Worm (Caenorhabditis elegans) whole organism, young adult: ENCODE results near the gene D2096.9.
"Not testable (repeated sequence)": the region's sequence is repeated elsewhere in the genome, so short reads cannot be mapped to it uniquely, and the experiment has no call there.

Experiments used
- B0019.2 ChIP-seq: fragments of 200-800 bp; sonication (Bioruptor generic); conservative IDR thresholded peaks from 2 replicates; pipeline ENCODE4 v1.3.6; 2022; ENCODE audit warnings: missing genetic modification reagents, missing genetic modification characterization, missing compliant biosample characterization
- B0261.1 ChIP-seq: sonication (generic microtip); optimal IDR thresholded peaks from 2 replicates; lab custom pipeline; 2016; ENCODE audit warnings: mild to moderate bottlenecking, missing genetic modification characterization, moderate library complexity, missing compliant biosample characterization
- F23B12.7 ChIP-seq: sonication (generic microtip); optimal IDR thresholded peaks from 2 replicates; lab custom pipeline; 2017; ENCODE audit warnings: missing genetic modification characterization, mild to moderate bottlenecking, missing compliant biosample characterization, antibody characterized with exemption, moderate library complexity; ENCODE audit not compliant: insufficient read depth
- F55B11.4 ChIP-seq: sonication (generic microtip); optimal IDR thresholded peaks from 2 replicates; lab custom pipeline; 2016; ENCODE audit warnings: missing compliant biosample characterization, missing genetic modification characterization, borderline replicate concordance; ENCODE audit not compliant: insufficient read depth
- F57A8.1 ChIP-seq: fragments of 200-800 bp; sonication (Bioruptor generic); optimal IDR thresholded peaks from 2 replicates; lab custom pipeline; 2018; ENCODE audit warnings: mild to moderate bottlenecking, missing genetic modification characterization, moderate library complexity, missing compliant biosample characterization
- F57C9.4 ChIP-seq: sonication (generic microtip); optimal IDR thresholded peaks from 2 replicates; lab custom pipeline; 2017; ENCODE audit warnings: mild to moderate bottlenecking, missing genetic modification characterization, missing compliant biosample characterization
- T07F8.4 ChIP-seq: sonication (generic microtip); optimal IDR thresholded peaks from 2 replicates; lab custom pipeline; 2016; ENCODE audit warnings: mild to moderate bottlenecking, missing genetic modification characterization, moderate library complexity, missing compliant biosample characterization
- Y79H2A.3 ChIP-seq: fragments of 200-800 bp; sonication (Bioruptor generic); conservative IDR thresholded peaks from 2 replicates; pipeline ENCODE4 v1.3.6; 2022; ENCODE audit warnings: missing genetic modification reagents, missing genetic modification characterization, missing compliant biosample characterization
- Y95B8A.8 ChIP-seq: fragments of 200-800 bp; sonication (Bioruptor generic); IDR thresholded peaks from 2 replicates; pipeline ENCODE4 v1.3.6; 2022; ENCODE audit warnings: missing genetic modification reagents, missing genetic modification characterization, missing compliant biosample characterization
- ZK185.1 ChIP-seq: sonication (generic microtip); optimal IDR thresholded peaks from 2 replicates; lab custom pipeline; 2016; ENCODE audit warnings: mild to moderate bottlenecking, missing genetic modification characterization, missing compliant biosample characterization; ENCODE audit not compliant: poor library complexity, severe bottlenecking
- atf-7 ChIP-seq: sonication (generic microtip); optimal IDR thresholded peaks from 2 replicates; lab custom pipeline; 2017; ENCODE audit warnings: mild to moderate bottlenecking, missing genetic modification characterization, missing compliant biosample characterization
- athp-1 ChIP-seq: sonication (generic microtip); optimal IDR thresholded peaks from 2 replicates; lab custom pipeline; 2017; ENCODE audit warnings: mild to moderate bottlenecking, missing genetic modification characterization, missing compliant biosample characterization
- attf-6 ChIP-seq: fragments of 200-800 bp; sonication (Bioruptor generic); IDR thresholded peaks from 2 replicates; pipeline ENCODE4 v1.3.6; 2022; ENCODE audit warnings: missing genetic modification reagents, missing genetic modification characterization, missing compliant biosample characterization
- bed-1 ChIP-seq: fragments of 200-800 bp; sonication (Bioruptor generic); IDR thresholded peaks from 2 replicates; pipeline ENCODE4 v1.3.6; 2022; ENCODE audit warnings: missing genetic modification reagents, missing genetic modification characterization, missing compliant biosample characterization
- ceh-40 ChIP-seq: fragments of 200-800 bp; sonication (Bioruptor generic); IDR thresholded peaks from 2 replicates; pipeline ENCODE4 v1.3.6; 2022; ENCODE audit warnings: missing genetic modification characterization, missing compliant biosample characterization
- ceh-58 ChIP-seq: fragments of 200-800 bp; sonication (Bioruptor generic); IDR thresholded peaks from 2 replicates; pipeline ENCODE4 v1.3.6; 2022; ENCODE audit warnings: missing genetic modification characterization, missing compliant biosample characterization
- ceh-79 ChIP-seq: sonication (generic microtip); optimal IDR thresholded peaks from 2 replicates; lab custom pipeline; 2017; ENCODE audit warnings: mild to moderate bottlenecking, missing genetic modification characterization, missing compliant biosample characterization
- die-1 ChIP-seq: sonication (generic microtip); optimal IDR thresholded peaks from 2 replicates; lab custom pipeline; 2016; ENCODE audit warnings: missing genotype, mild to moderate bottlenecking, missing genetic modification characterization, missing compliant biosample characterization
- dpff-1 ChIP-seq: sonication (generic microtip); optimal IDR thresholded peaks from 2 replicates; lab custom pipeline; 2017; ENCODE audit warnings: mild to moderate bottlenecking, missing genetic modification characterization, missing compliant biosample characterization
- ekl-4 ChIP-seq: fragments of 200-800 bp; sonication (Bioruptor generic); IDR thresholded peaks from 2 replicates; pipeline ENCODE4 v1.3.6; 2022; ENCODE audit warnings: missing genetic modification reagents, missing genetic modification characterization, missing compliant biosample characterization
- ets-4 ChIP-seq: fragments of 200-800 bp; sonication (Bioruptor generic); optimal IDR thresholded peaks from 2 replicates; lab custom pipeline; 2018; ENCODE audit warnings: mild to moderate bottlenecking, missing genetic modification characterization, missing compliant biosample characterization
- fkh-3 ChIP-seq: sonication (generic microtip); optimal IDR thresholded peaks from 2 replicates; lab custom pipeline; 2016; ENCODE audit warnings: mild to moderate bottlenecking, missing genetic modification characterization, missing compliant biosample characterization
- gei-17 ChIP-seq: fragments of 200-800 bp; sonication (Bioruptor generic); optimal IDR thresholded peaks from 2 replicates; lab custom pipeline; 2018; ENCODE audit warnings: mild to moderate bottlenecking, missing genetic modification characterization, missing compliant biosample characterization
- him-1 ChIP-seq: sonication (generic microtip); optimal IDR thresholded peaks from 2 replicates; lab custom pipeline; 2016; ENCODE audit warnings: missing genotype, missing genetic modification reagents, missing genetic modification characterization, missing compliant biosample characterization
- hlh-26 ChIP-seq: fragments of 200-800 bp; sonication (Bioruptor generic); conservative IDR thresholded peaks from 2 replicates; pipeline ENCODE4 v1.3.6; 2022; ENCODE audit warnings: missing genetic modification reagents, missing genetic modification characterization, missing compliant biosample characterization
- lsy-27 ChIP-seq: sonication (generic microtip); optimal IDR thresholded peaks from 2 replicates; lab custom pipeline; 2017; ENCODE audit warnings: missing genetic modification characterization, mild to moderate bottlenecking, missing compliant biosample characterization, antibody characterized with exemption, missing genotype, borderline replicate concordance; ENCODE audit not compliant: insufficient read depth
- madf-3 ChIP-seq: fragments of 200-800 bp; sonication (Bioruptor generic); IDR thresholded peaks from 2 replicates; pipeline ENCODE4 v1.3.6; 2022; ENCODE audit warnings: missing genetic modification reagents, missing genetic modification characterization, missing compliant biosample characterization
- madf-6 ChIP-seq: fragments of 200-800 bp; sonication (Bioruptor generic); IDR thresholded peaks from 2 replicates; pipeline ENCODE4 v1.3.6; 2022; ENCODE audit warnings: missing genetic modification reagents, missing genetic modification characterization, missing compliant biosample characterization
- madf-8 ChIP-seq: fragments of 200-800 bp; sonication (Bioruptor generic); conservative IDR thresholded peaks from 2 replicates; pipeline ENCODE4 v1.3.6; 2022; ENCODE audit warnings: missing genetic modification reagents, missing genetic modification characterization, missing compliant biosample characterization
- mxl-1 ChIP-seq: sonication (generic microtip); optimal IDR thresholded peaks from 2 replicates; lab custom pipeline; 2016; ENCODE audit warnings: missing genetic modification characterization, missing compliant biosample characterization
- nfya-2 ChIP-seq: fragments of 200-800 bp; sonication (Bioruptor generic); IDR thresholded peaks from 2 replicates; pipeline ENCODE4 v1.3.6; 2022; ENCODE audit warnings: missing genetic modification reagents, missing genetic modification characterization, missing compliant biosample characterization
- nhr-27 ChIP-seq: fragments of 200-800 bp; sonication (Bioruptor generic); optimal IDR thresholded peaks from 2 replicates; lab custom pipeline; 2018; ENCODE audit warnings: mild to moderate bottlenecking, missing genetic modification characterization, moderate library complexity, missing compliant biosample characterization
- pha-4 ChIP-seq: fragments of 150-350 bp; sonication (generic microtip); optimal IDR thresholded peaks from 2 replicates; lab custom pipeline; 2014; ENCODE audit warnings: missing biosample characterization, missing genetic modification reagents, missing genetic modification characterization
- sdz-38 ChIP-seq: sonication (generic microtip); optimal IDR thresholded peaks from 2 replicates; lab custom pipeline; 2016; ENCODE audit warnings: missing genotype, missing genetic modification characterization, missing compliant biosample characterization
- somi-1 ChIP-seq: fragments of 200-800 bp; sonication (Bioruptor generic); optimal IDR thresholded peaks from 2 replicates; lab custom pipeline; 2018; ENCODE audit warnings: mild to moderate bottlenecking, missing genetic modification characterization, missing compliant biosample characterization
- tlf-1 ChIP-seq: fragments of 200-800 bp; sonication (Bioruptor generic); optimal IDR thresholded peaks from 2 replicates; lab custom pipeline; 2018; ENCODE audit warnings: mild to moderate bottlenecking, missing genetic modification characterization, missing compliant biosample characterization
- zim-3 ChIP-seq: sonication (generic microtip); optimal IDR thresholded peaks from 2 replicates; lab custom pipeline; 2017; ENCODE audit warnings: mild to moderate bottlenecking, missing genetic modification characterization, moderate library complexity, missing compliant biosample characterization
- ztf-18 ChIP-seq: sonication (generic microtip); optimal IDR thresholded peaks from 2 replicates; lab custom pipeline; 2016; ENCODE audit warnings: missing genotype, mild to moderate bottlenecking, missing genetic modification characterization, missing compliant biosample characterization
- ztf-22 ChIP-seq: fragments of 200-800 bp; sonication (Bioruptor generic); optimal IDR thresholded peaks from 2 replicates; lab custom pipeline; 2018; ENCODE audit warnings: mild to moderate bottlenecking, missing genetic modification characterization, moderate library complexity, missing compliant biosample characterization
- ztf-28 ChIP-seq: fragments of 200-800 bp; sonication (Bioruptor generic); IDR thresholded peaks from 2 replicates; pipeline ENCODE4 v1.3.6; 2022; ENCODE audit warnings: missing genetic modification reagents, missing genetic modification characterization, missing compliant biosample characterization
- ztf-6 ChIP-seq: fragments of 200-800 bp; sonication (Bioruptor generic); IDR thresholded peaks from 2 replicates; pipeline ENCODE4 v1.3.6; 2022; ENCODE audit warnings: missing genetic modification reagents, missing genetic modification characterization, missing compliant biosample characterization

Gene D2096.9

ce11 chrIV:8354572-8354971 is 28.0 kb downstream of the D2096.9 start, which contains the start of gene F17E9.3:
TSS of gene F17E9.3 (plus strand) at chrIV:8354872.
- TF ChIP-seq ZK185.1 (tag; lab: Kevin White, UChicago): no peak

- TF ChIP-seq fkh-3 (tag; lab: Kevin White, UChicago); pha-4; ztf-18: not testable (repeated sequence)
Measured at ce11 chrIV:8352036-8352435, 30.6 kb downstream of the D2096.9 start, which contains the start of gene F17E9.16. TSS of gene F17E9.16 (plus strand) at chrIV:8352336.

ce11 chrIV:8348073-8348472 is 34.5 kb downstream of the D2096.9 start, which contains the start of gene F17E9.4:
TSS of gene F17E9.4 (plus strand) at chrIV:8348373.
- no peak for TF ChIP-seq F57C9.4 (tag; lab: Kevin White, UChicago)
- TF ChIP-seq madf-6 (GFP tag; lab: Robert Waterston, UW): no peak
- no peak for TF ChIP-seq ztf-6 (GFP tag; lab: Robert Waterston, UW)
- TF ChIP-seq zim-3: no peak
- no peak for TF ChIP-seq nfya-2 (GFP tag; lab: Robert Waterston, UW)
- no peak for TF ChIP-seq B0261.1
- TF ChIP-seq lsy-27 (tag; lab: Kevin White, UChicago): no peak
- no peak for TF ChIP-seq atf-7 (tag; lab: Kevin White, UChicago)
- no peak for TF ChIP-seq tlf-1 (GFP tag; lab: Kevin White, UChicago)
- TF ChIP-seq gei-17: no peak
- no peak for TF ChIP-seq him-1 (tag; lab: Kevin White, UChicago)
- TF ChIP-seq attf-6: no peak
- TF ChIP-seq ekl-4: no peak
- TF ChIP-seq nhr-27 (tag; lab: Kevin White, UChicago): no peak
- TF ChIP-seq F55B11.4: no peak
- no peak for TF ChIP-seq sdz-38 (tag; lab: Kevin White, UChicago)

- TF ChIP-seq somi-1 (no peak), F57C9.4 (tag; lab: Kevin White, UChicago) (no peak), Y95B8A.8 (GFP tag; lab: Robert Waterston, UW) (no peak), die-1 (tag; lab: Kevin White, UChicago) (no peak), Y79H2A.3 (GFP tag; lab: Robert Waterston, UW) (no peak)
Measured at ce11 chrIV:8347051-8347450, 35.5 kb downstream of the D2096.9 start, which contains the start of the genes F17E9.18 and F17E9.15. TSS of gene F17E9.18 (minus strand) at chrIV:8347151. TSS of gene F17E9.15 (plus strand) at chrIV:8347418.

ce11 chrIV:8345518-8345917 is 37.1 kb downstream of the D2096.9 start, which contains the start of gene F17E9.5:
TSS of gene F17E9.5 (plus strand) at chrIV:8345818.
- TF ChIP-seq F57A8.1 (GFP tag; lab: Kevin White, UChicago): no peak
- TF ChIP-seq athp-1: no peak
- no peak for TF ChIP-seq ceh-79
- TF ChIP-seq nhr-27 (tag; lab: Kevin White, UChicago): no peak
- TF ChIP-seq madf-8 (GFP tag; lab: Robert Waterston, UW): no peak
- no peak for TF ChIP-seq dpff-1 (tag; lab: Kevin White, UChicago)
- TF ChIP-seq, all 124 proteins: peak for 0

ce11 chrIV:8342385-8342784 is 40.2 kb downstream of the D2096.9 start, which contains the start of gene lgc-5:
TSS of gene lgc-5 (plus strand) at chrIV:8342685.
- no peak for TF ChIP-seq ets-4
- TF ChIP-seq ztf-28 (GFP tag; lab: Robert Waterston, UW): no peak
- TF ChIP-seq ztf-22 (GFP tag; lab: Kevin White, UChicago): no peak
- no peak for TF ChIP-seq nhr-27 (tag; lab: Kevin White, UChicago)
- TF ChIP-seq bed-1: no peak
- no peak for TF ChIP-seq ceh-58 (GFP tag; lab: Robert Waterston, UW)
- TF ChIP-seq hlh-26 (GFP tag; lab: Robert Waterston, UW): no peak
- no peak for TF ChIP-seq lsy-27 (tag; lab: Kevin White, UChicago)
- TF ChIP-seq F23B12.7: no peak
- TF ChIP-seq T07F8.4 (tag; lab: Kevin White, UChicago): no peak
- TF ChIP-seq B0019.2: no peak
- no peak for TF ChIP-seq madf-3 (GFP tag; lab: Robert Waterston, UW)
- TF ChIP-seq ceh-40 (GFP tag; lab: Robert Waterston, UW): no peak
- no peak for TF ChIP-seq mxl-1 (tag; lab: Kevin White, UChicago)
